Fruit fly (Drosophila melanogaster) whole organism, embryonic: ENCODE data around the gene CG17738.
A peak's percentile ranks its signal among the peaks of the same experiment; 100 is the strongest.

ENCODE experiments used
- B-H2 ChIP-seq: fragments of 200-800 bp; sonication (Bioruptor generic); optimal IDR thresholded peaks from 2 replicates; lab custom pipeline; 2018; ENCODE audit warnings: missing biosample characterization, mild to moderate bottlenecking, missing genetic modification characterization
- CG1024 ChIP-seq: fragments of 200-800 bp; sonication (Bioruptor generic); IDR thresholded peaks from 2 replicates; pipeline ENCODE4 v1.3.6; 2022; ENCODE audit warnings: missing biosample characterization, missing genetic modification characterization
- CG10274 ChIP-seq: fragments of 200-800 bp; sonication (Bioruptor generic); optimal IDR thresholded peaks from 3 replicates; lab custom pipeline; 2017; ENCODE audit warnings: missing biosample characterization, mild to moderate bottlenecking, missing genetic modification characterization
- CG10431 ChIP-seq: fragments of 200-800 bp; sonication (Bioruptor generic); optimal IDR thresholded peaks from 3 replicates; lab custom pipeline; 2018; ENCODE audit warnings: missing biosample characterization, mild to moderate bottlenecking, missing genetic modification characterization
- CG11247 ChIP-seq: fragments of 200-800 bp; sonication (Bioruptor generic); IDR thresholded peaks from 2 replicates; pipeline ENCODE4 v1.3.6; 2022; ENCODE audit warnings: missing biosample characterization, missing genetic modification characterization
- CG11456 ChIP-seq: fragments of 200-800 bp; sonication (Bioruptor generic); IDR thresholded peaks from 3 replicates; pipeline ENCODE4 v1.3.6; 2022; ENCODE audit warnings: missing biosample characterization, missing genetic modification characterization
- CG12299 ChIP-seq: fragments of 200-800 bp; sonication (Bioruptor generic); optimal IDR thresholded peaks from 2 replicates; lab custom pipeline; 2018; ENCODE audit warnings: missing biosample characterization, mild to moderate bottlenecking, missing genetic modification characterization
- CG12769 ChIP-seq: fragments of 200-800 bp; sonication (Bioruptor generic); optimal IDR thresholded peaks from 2 replicates; lab custom pipeline; 2019; ENCODE audit warnings: missing biosample characterization, mild to moderate bottlenecking, missing genetic modification characterization, moderate library complexity
- CG13287 ChIP-seq: fragments of 200-800 bp; sonication (Bioruptor generic); IDR thresholded peaks from 2 replicates; pipeline ENCODE4 v1.3.6; 2022; ENCODE audit warnings: missing biosample characterization, missing genetic modification characterization; ENCODE audit not compliant: partially characterized antibody
- CG13424 ChIP-seq: fragments of 200-800 bp; sonication (Bioruptor generic); optimal IDR thresholded peaks from 2 replicates; lab custom pipeline; 2019; ENCODE audit warnings: missing biosample characterization, mild to moderate bottlenecking, missing genetic modification characterization, moderate library complexity
- CG14441 ChIP-seq: fragments of 200-800 bp; sonication (Bioruptor generic); IDR thresholded peaks from 2 replicates; pipeline ENCODE4 v1.3.6; 2022; ENCODE audit warnings: missing biosample characterization, missing genetic modification characterization
- CG14667 ChIP-seq: fragments of 200-800 bp; sonication (Bioruptor generic); IDR thresholded peaks from 2 replicates; pipeline ENCODE4 v1.3.6; 2022; ENCODE audit warnings: missing biosample characterization, missing genetic modification characterization
- CG1529 ChIP-seq: fragments of 200-800 bp; sonication (Bioruptor generic); optimal IDR thresholded peaks from 3 replicates; lab custom pipeline; 2018; ENCODE audit warnings: missing biosample characterization, missing genetic modification characterization
- CG17359 ChIP-seq: fragments of 200-800 bp; sonication (Bioruptor generic); optimal IDR thresholded peaks from 3 replicates; lab custom pipeline; 2018; ENCODE audit warnings: missing biosample characterization, mild to moderate bottlenecking, missing genetic modification characterization, moderate library complexity
- CG2875 ChIP-seq: fragments of 200-800 bp; sonication (Bioruptor generic); optimal IDR thresholded peaks from 2 replicates; lab custom pipeline; 2017; ENCODE audit warnings: missing biosample characterization, mild to moderate bottlenecking, missing genetic modification characterization, missing genetic modification reagents
- CG2889 ChIP-seq: fragments of 200-800 bp; sonication (Bioruptor generic); IDR thresholded peaks from 3 replicates; pipeline ENCODE4 v1.3.6; 2022; ENCODE audit warnings: missing biosample characterization, missing genetic modification characterization
- CG4282 ChIP-seq: fragments of 200-800 bp; sonication (Bioruptor generic); optimal IDR thresholded peaks from 2 replicates; lab custom pipeline; 2016; ENCODE audit warnings: missing biosample characterization, missing genetic modification characterization
- CG4328 ChIP-seq: fragments of 200-800 bp; sonication (Bioruptor generic); optimal IDR thresholded peaks from 3 replicates; lab custom pipeline; 2017; ENCODE audit warnings: missing biosample characterization, missing genetic modification reagents, missing genetic modification characterization
- CG9727 ChIP-seq: fragments of 200-800 bp; sonication (Bioruptor generic); optimal IDR thresholded peaks from 3 replicates; lab custom pipeline; 2017; ENCODE audit warnings: missing biosample characterization, mild to moderate bottlenecking, missing genetic modification characterization
- Dll ChIP-seq: fragments of 200-800 bp; sonication (Bioruptor generic); IDR thresholded peaks from 4 replicates; pipeline ENCODE4 v1.3.6; 2022; ENCODE audit warnings: missing biosample characterization, missing genetic modification characterization; ENCODE audit not compliant: partially characterized antibody
- H15 ChIP-seq: fragments of 200-800 bp; sonication (Bioruptor generic); IDR thresholded peaks from 3 replicates; pipeline ENCODE4 v1.3.6; 2022; ENCODE audit warnings: missing biosample characterization, missing genetic modification characterization
- HLH54F ChIP-seq: fragments of 200-800 bp; sonication (Bioruptor generic); optimal IDR thresholded peaks from 3 replicates; lab custom pipeline; 2016; ENCODE audit warnings: missing biosample characterization, missing genetic modification characterization
- HLHmδ ChIP-seq: fragments of 200-800 bp; sonication (Bioruptor generic); optimal IDR thresholded peaks from 2 replicates; lab custom pipeline; 2018; ENCODE audit warnings: missing biosample characterization, mild to moderate bottlenecking, missing genetic modification characterization, moderate library complexity
- Hr51 ChIP-seq, 2 experiments: fragments of 200-800 bp; sonication (Bioruptor generic); optimal IDR thresholded peaks; 2 replicates in 1 of 2; 3 replicates in 1 of 2; lab custom pipeline; 2016 to 2018; ENCODE audit warnings: missing biosample characterization in 2 of 2, missing genetic modification characterization in 2 of 2, mild to moderate bottlenecking in 1 of 2, moderate library complexity in 1 of 2
- Lhr ChIP-seq: fragments of 200-800 bp; sonication (Bioruptor generic); optimal IDR thresholded peaks from 3 replicates; lab custom pipeline; 2017; ENCODE audit warnings: mild to moderate bottlenecking, missing biosample characterization, missing genetic modification reagents, missing genetic modification characterization
- Nf-YC ChIP-seq: fragments of 200-800 bp; optimal IDR thresholded peaks from 3 replicates; lab custom pipeline; 2019; ENCODE audit warnings: missing biosample characterization, mild to moderate bottlenecking, missing genetic modification characterization, moderate library complexity
- Opbp ChIP-seq: fragments of 200-800 bp; sonication (Bioruptor generic); IDR thresholded peaks from 3 replicates; pipeline ENCODE4 v1.3.6; 2022; ENCODE audit warnings: missing biosample characterization, missing genetic modification characterization; ENCODE audit not compliant: partially characterized antibody
- Scr ChIP-seq: fragments of 200-800 bp; sonication (Bioruptor generic); IDR thresholded peaks from 2 replicates; pipeline ENCODE4 v1.3.6; 2022; ENCODE audit warnings: missing biosample characterization, missing genetic modification characterization; ENCODE audit not compliant: partially characterized antibody
- Six4 ChIP-seq: fragments of 200-800 bp; sonication (Bioruptor generic); optimal IDR thresholded peaks from 2 replicates; lab custom pipeline; 2016; ENCODE audit warnings: missing biosample characterization, missing genetic modification characterization
- Sry-β ChIP-seq: fragments of 200-800 bp; sonication (Bioruptor generic); optimal IDR thresholded peaks from 2 replicates; lab custom pipeline; 2018; ENCODE audit warnings: missing biosample characterization, mild to moderate bottlenecking, missing genetic modification characterization, moderate library complexity
- Trl ChIP-seq, 3 experiments: fragments of >200 bp in 2 of 3; fragments of 200-800 bp in 1 of 3; sonication (Bioruptor generic) in 1 of 3; optimal IDR thresholded peaks; 2 replicates in 1 of 3; 3 replicates in 2 of 3; lab custom pipeline; 2016 to 2017; ENCODE audit warnings: missing biosample characterization in 1 of 3, missing genetic modification characterization in 1 of 3
- amos ChIP-seq: fragments of 200-800 bp; sonication (Bioruptor generic); IDR thresholded peaks from 2 replicates; pipeline ENCODE4 v1.3.6; 2022; ENCODE audit warnings: missing biosample characterization, missing genetic modification characterization; ENCODE audit not compliant: partially characterized antibody
- btn ChIP-seq: fragments of 200-800 bp; sonication (Bioruptor generic); optimal IDR thresholded peaks from 2 replicates; lab custom pipeline; 2016; ENCODE audit warnings: missing biosample characterization, missing genetic modification characterization
- chn ChIP-seq: fragments of 200-800 bp; sonication (Bioruptor generic); optimal IDR thresholded peaks from 2 replicates; lab custom pipeline; 2016; ENCODE audit warnings: missing biosample characterization, missing genetic modification characterization
- ci ChIP-seq: fragments of 200-800 bp; sonication (Bioruptor generic); IDR thresholded peaks from 3 replicates; pipeline ENCODE4 v1.3.6; 2022; ENCODE audit warnings: missing biosample characterization, missing genetic modification characterization
- croc ChIP-seq: fragments of 200-800 bp; sonication (Bioruptor generic); conservative IDR thresholded peaks from 3 replicates; pipeline ENCODE4 v1.3.6; 2022; ENCODE audit warnings: missing biosample characterization, missing genetic modification characterization
- danr ChIP-seq: fragments of 200-800 bp; sonication (Bioruptor generic); IDR thresholded peaks from 2 replicates; pipeline ENCODE4 v1.3.6; 2022; ENCODE audit warnings: missing biosample characterization, missing genetic modification characterization
- dati ChIP-seq: fragments of 200-800 bp; sonication (Bioruptor generic); IDR thresholded peaks from 2 replicates; pipeline ENCODE4 v1.3.6; 2022; ENCODE audit warnings: missing biosample characterization, missing genetic modification characterization
- dmrt99B ChIP-seq: fragments of 200-800 bp; sonication (Bioruptor generic); optimal IDR thresholded peaks from 2 replicates; lab custom pipeline; 2018; ENCODE audit warnings: missing biosample characterization, mild to moderate bottlenecking, missing genetic modification characterization, moderate library complexity
- h ChIP-seq: fragments of >200 bp; optimal IDR thresholded peaks from 2 replicates; lab custom pipeline; 2017
- her ChIP-seq: fragments of 200-800 bp; sonication (Bioruptor generic); optimal IDR thresholded peaks from 2 replicates; lab custom pipeline; 2016; ENCODE audit warnings: missing biosample characterization, missing genetic modification characterization
- lola ChIP-seq, 3 experiments: fragments of >200 bp in 2 of 3; fragments of 200-800 bp in 1 of 3; sonication (Bioruptor generic) in 1 of 3; optimal IDR thresholded peaks; 2 replicates each; lab custom pipeline; 2017 to 2019; ENCODE audit warnings: missing biosample characterization in 3 of 3, missing genetic modification characterization in 3 of 3, mild to moderate bottlenecking in 1 of 3, moderate library complexity in 1 of 3
- oc ChIP-seq: fragments of 200-800 bp; sonication (Bioruptor generic); optimal IDR thresholded peaks from 2 replicates; lab custom pipeline; 2018; ENCODE audit warnings: missing biosample characterization, mild to moderate bottlenecking, missing genetic modification characterization, moderate library complexity
- salm ChIP-seq: fragments of 200-800 bp; sonication (Bioruptor generic); optimal IDR thresholded peaks from 2 replicates; lab custom pipeline; 2018; ENCODE audit warnings: missing biosample characterization, mild to moderate bottlenecking, missing genetic modification characterization
- scrt ChIP-seq: fragments of 200-800 bp; sonication (Bioruptor generic); optimal IDR thresholded peaks from 2 replicates; lab custom pipeline; 2018; ENCODE audit warnings: missing biosample characterization, mild to moderate bottlenecking, missing genetic modification characterization, moderate library complexity
- sens-2 ChIP-seq: fragments of 200-800 bp; sonication (Bioruptor generic); IDR thresholded peaks from 2 replicates; pipeline ENCODE4 v1.3.6; 2022; ENCODE audit warnings: missing biosample characterization, missing genetic modification characterization
- slou ChIP-seq: fragments of 200-800 bp; sonication (Bioruptor generic); optimal IDR thresholded peaks from 3 replicates; lab custom pipeline; 2016; ENCODE audit warnings: missing biosample characterization, missing genetic modification characterization
- slp2 ChIP-seq: fragments of 200-800 bp; sonication (Bioruptor generic); optimal IDR thresholded peaks from 2 replicates; lab custom pipeline; 2016; ENCODE audit warnings: missing biosample characterization, missing genetic modification characterization
- trem ChIP-seq: fragments of 200-800 bp; optimal IDR thresholded peaks from 3 replicates; lab custom pipeline; 2019; ENCODE audit warnings: missing biosample characterization, mild to moderate bottlenecking, missing genetic modification characterization, moderate library complexity
- yki ChIP-seq: fragments of >200 bp; optimal IDR thresholded peaks from 3 replicates; lab custom pipeline; 2018
- zen ChIP-seq: fragments of 200-800 bp; sonication (Bioruptor generic); optimal IDR thresholded peaks from 3 replicates; lab custom pipeline; 2018; ENCODE audit warnings: missing biosample characterization, mild to moderate bottlenecking, missing genetic modification characterization, moderate library complexity

The CG17738 gene

DNA sequence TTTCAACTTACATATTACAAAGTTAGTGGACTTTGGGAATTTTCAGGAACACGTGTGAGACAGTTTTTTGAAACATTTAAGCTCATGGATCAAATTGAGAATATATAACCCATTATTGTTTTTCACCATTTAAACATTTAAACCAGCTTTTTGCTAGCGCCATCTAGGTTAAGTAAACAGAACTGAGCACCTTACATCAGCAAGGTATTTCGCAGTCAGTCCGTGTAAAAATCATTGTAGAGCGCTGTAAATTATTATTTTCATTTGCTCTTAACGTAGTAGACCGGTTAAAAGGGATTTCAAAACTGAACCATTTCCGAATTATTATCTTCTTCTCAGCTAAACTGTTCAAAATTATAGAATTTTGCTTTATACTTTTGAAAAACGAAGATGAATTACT, 48.6 kb upstream of the CG17738 start, which contains the start of gene Rsbp15 (continued):
- TF ChIP-seq CG12769 (no peak), H15 (GFP tag; lab: Robert Waterston, UW) (no peak), Scr (GFP tag; lab: Robert Waterston, UW) (no peak), B-H2 (GFP tag; lab: Kevin White, UChicago) (no peak), CG11456 (GFP tag; lab: Robert Waterston, UW) (peak; percentile 30; the same call in 1 of the 3 replicates), CG13424 (tag; lab: Kevin White, UChicago) (no peak), yki (lab: Kevin White, UChicago) (no peak), Opbp (GFP tag; lab: Robert Waterston, UW) (no peak; the same call in 2 of the 3 replicates), dmrt99B (tag; lab: Kevin White, UChicago) (no peak), salm (tag; lab: Kevin White, UChicago) (no peak), trem (no peak), scrt (GFP tag; lab: Kevin White, UChicago) (no peak), HLH54F (GFP tag; lab: Kevin White, UChicago) (no peak), ci (GFP tag; lab: Robert Waterston, UW) (0 out of 3 replicates have a peak, but pooled peaks have one; percentile 11), chn (GFP tag; lab: Kevin White, UChicago) (no peak), CG1529 (no peak), CG4328 (no peak), Sry-β (GFP tag; lab: Kevin White, UChicago) (no peak), slp2 (GFP tag; lab: Kevin White, UChicago) (no peak), CG14667 (no peak), sens-2 (no peak), danr (GFP tag; lab: Robert Waterston, UW) (no peak), lola (GFP tag; optimal IDR thresholded peaks at IDR 0.05; lab: Kevin White, UChicago) (no peak), CG4282 (no peak), slou (GFP tag; lab: Kevin White, UChicago) (no peak), dati (no peak), Trl (optimal IDR thresholded peaks at IDR 0.05; lab: Kevin White, UChicago) (no peak), Trl (GFP tag; optimal IDR thresholded peaks at IDR 0.05; lab: Kevin White, UChicago) (no peak), CG2889 (GFP tag; lab: Robert Waterston, UW) (no peak), h (no peak), CG11247 (GFP tag; lab: Robert Waterston, UW) (peak; percentile 8; the same call in 1 of the 2 replicates), croc (no peak), Hr51 (GFP tag; optimal IDR thresholded peaks at IDR 0.05; lab: Kevin White, UChicago) (no peak), CG10274 (GFP tag; lab: Kevin White, UChicago) (no peak), Six4 (GFP tag; lab: Kevin White, UChicago) (no peak), HLHmδ (GFP tag; lab: Kevin White, UChicago) (no peak), oc (tag; lab: Kevin White, UChicago) (no peak), CG12299 (no peak), amos (peak; percentile 69), CG2875 (GFP tag; lab: Kevin White, UChicago) (no peak), CG13287 (GFP tag; lab: Robert Waterston, UW) (peak; percentile 7; the same call in 1 of the 2 replicates), CG14441 (GFP tag; lab: Robert Waterston, UW) (no peak; the same call in 1 of the 2 replicates), CG1024 (GFP tag; lab: Robert Waterston, UW) (no peak), CG10431 (GFP tag; lab: Kevin White, UChicago) (no peak), Dll (GFP tag; lab: Robert Waterston, UW) (no peak), CG9727 (GFP tag; lab: Kevin White, UChicago) (no peak), CG17359 (tag; lab: Kevin White, UChicago) (no peak), Nf-YC (tag; lab: Kevin White, UChicago) (no peak), zen (tag; lab: Kevin White, UChicago) (no peak), her (GFP tag; lab: Kevin White, UChicago) (no peak), btn (no peak), Lhr (no peak)
